Worm (Caenorhabditis elegans): ENCODE data around the gene col-177.

The col-177 gene

ce11 chrX:10963453-10964046 lies 38.1 kb downstream of the col-177 start, which contains the start of gene nas-10:
nas-10 (minus strand) TSS chrX:10963503.
- peak; percentile 88 for TF ChIP-seq nhr-43 (tag; optimal IDR thresholded peaks at IDR 0.05; ENCODE audit: poor library complexity, severe bottlenecking)
- peak; percentile 18 for TF ChIP-seq jun-1 (tag; optimal IDR thresholded peaks at IDR 0.05)
- TF ChIP-seq elt-3 (tag; optimal IDR thresholded peaks at IDR 0.05), result peak in 1 of 3 experiments; percentile 12
- peak; percentile 17 for TF ChIP-seq hmg-11 (tag; optimal IDR thresholded peaks at IDR 0.05)
- TF ChIP-seq nhr-76 (tag; optimal IDR thresholded peaks at IDR 0.05), result no peak
- TF ChIP-seq elt-2 (tag; optimal IDR thresholded peaks at IDR 0.05), result peak; percentile 51
- peak; percentile 46 for TF ChIP-seq ztf-4 (tag; optimal IDR thresholded peaks at IDR 0.05)
- peak; percentile 18 for TF ChIP-seq nhr-25 (tag; optimal IDR thresholded peaks at IDR 0.05)
- TF ChIP-seq lin-39 (tag; optimal IDR thresholded peaks at IDR 0.05), result peak; percentile 53
- TF ChIP-seq ceh-28 (tag; optimal IDR thresholded peaks at IDR 0.05), result no peak
- TF ChIP-seq lsy-12 (tag; optimal IDR thresholded peaks at IDR 0.05), result peak; percentile 65
- peak; percentile 63 for TF ChIP-seq tbx-2 (tag; optimal IDR thresholded peaks at IDR 0.05)
- peak; percentile 31 for TF ChIP-seq pqm-1 (tag; optimal IDR thresholded peaks at IDR 0.05)
- TF ChIP-seq skn-1 (tag; optimal IDR thresholded peaks at IDR 0.05), result peak; percentile 11
- no peak for TF ChIP-seq pha-4 (tag; optimal IDR thresholded peaks at IDR 0.05)
- TF ChIP-seq ceh-82 (tag; optimal IDR thresholded peaks at IDR 0.05), result peak; percentile 61

- TF ChIP-seq nhr-28 (tag; optimal IDR thresholded peaks at IDR 0.05) (no peak), lsy-12 (tag; optimal IDR thresholded peaks at IDR 0.05) (no peak), skn-1 (tag; optimal IDR thresholded peaks at IDR 0.05) (no peak), nhr-43 (tag; optimal IDR thresholded peaks at IDR 0.05; ENCODE audit: poor library complexity, severe bottlenecking) (no peak), egl-27 (tag; optimal IDR thresholded peaks at IDR 0.05) (no peak), lin-15B (tag; optimal IDR thresholded peaks at IDR 0.05) (no peak), tbx-2 (tag; optimal IDR thresholded peaks at IDR 0.05) (no peak)
These were observed 39.9 kb downstream of the col-177 start for ce11 chrX:10961724-10962123.

- TF ChIP-seq elt-3 (tag; optimal IDR thresholded peaks at IDR 0.05), result no peak
- TF ChIP-seq nhr-12 (tag; optimal IDR thresholded peaks at IDR 0.05), result no peak
These were observed 42.5 kb downstream of the col-177 start, which contains the start of gene K09C8.2 for ce11 chrX:10959136-10959535. K09C8.2 (plus strand) TSS chrX:10959436.

ce11 chrX:10958427-10958826 lies 43.2 kb downstream of the col-177 start, which contains the start of gene nlp-19:
nlp-19 (plus strand) TSS chrX:10958727.
- no peak for TF ChIP-seq skn-1 (tag; optimal IDR thresholded peaks at IDR 0.05)
- TF ChIP-seq lin-15B (tag; optimal IDR thresholded peaks at IDR 0.05), result no peak
- no peak for TF ChIP-seq mdl-1 (tag; optimal IDR thresholded peaks at IDR 0.05)
- no peak for TF ChIP-seq ZK546.5 (tag; optimal IDR thresholded peaks at IDR 0.05)
- no peak for TF ChIP-seq nhr-76 (tag; optimal IDR thresholded peaks at IDR 0.05)
- TF ChIP-seq ceh-9 (tag; optimal IDR thresholded peaks at IDR 0.05), result no peak
- no peak for TF ChIP-seq pqm-1 (tag; optimal IDR thresholded peaks at IDR 0.05)
- no peak for TF ChIP-seq nhr-28 (tag; optimal IDR thresholded peaks at IDR 0.05)
- TF ChIP-seq lin-39 (tag; optimal IDR thresholded peaks at IDR 0.05), result no peak
- TF ChIP-seq nfya-1 (tag; optimal IDR thresholded peaks at IDR 0.05; ENCODE audit: insufficient read depth), result no peak
- no peak for TF ChIP-seq nhr-12 (tag; optimal IDR thresholded peaks at IDR 0.05)
- no peak for TF ChIP-seq fkh-10 (GFP tag; optimal IDR thresholded peaks at IDR 0.05)
- TF ChIP-seq nhr-77 (tag; optimal IDR thresholded peaks at IDR 0.05), result no peak
- TF ChIP-seq nhr-237 (tag; optimal IDR thresholded peaks at IDR 0.05), result no peak
- TF ChIP-seq egl-27 (tag; optimal IDR thresholded peaks at IDR 0.05), result no peak
- no peak for TF ChIP-seq elt-3 (tag; optimal IDR thresholded peaks at IDR 0.05)

- no peak for TF ChIP-seq unc-39 (tag; optimal IDR thresholded peaks at IDR 0.05)
- no peak for TF ChIP-seq nhr-23 (tag; optimal IDR thresholded peaks at IDR 0.05)
- no peak for TF ChIP-seq ceh-28 (tag; optimal IDR thresholded peaks at IDR 0.05)
- peak; percentile 45 for TF ChIP-seq elt-2 (tag; optimal IDR thresholded peaks at IDR 0.05)
- no peak for TF ChIP-seq jun-1 (tag; optimal IDR thresholded peaks at IDR 0.05)
- no peak for TF ChIP-seq ztf-4 (tag; optimal IDR thresholded peaks at IDR 0.05)
- TF ChIP-seq pqm-1 (tag; optimal IDR thresholded peaks at IDR 0.05), result peak; percentile 32
- no peak for TF ChIP-seq tbx-2 (tag; optimal IDR thresholded peaks at IDR 0.05)
- no peak for TF ChIP-seq egl-5 (tag; optimal IDR thresholded peaks at IDR 0.05)
- TF ChIP-seq nhr-76 (tag; optimal IDR thresholded peaks at IDR 0.05), result no peak
- no peak for TF ChIP-seq nhr-25 (tag; optimal IDR thresholded peaks at IDR 0.05)
These were observed 44.5 kb downstream of the col-177 start for ce11 chrX:10956972-10957678.

Measured in whole organism, L3 larva.